Fruit fly (Drosophila melanogaster): Measurements from ENCODE around the gene Cad87A.

Cad87A gene

DNA sequence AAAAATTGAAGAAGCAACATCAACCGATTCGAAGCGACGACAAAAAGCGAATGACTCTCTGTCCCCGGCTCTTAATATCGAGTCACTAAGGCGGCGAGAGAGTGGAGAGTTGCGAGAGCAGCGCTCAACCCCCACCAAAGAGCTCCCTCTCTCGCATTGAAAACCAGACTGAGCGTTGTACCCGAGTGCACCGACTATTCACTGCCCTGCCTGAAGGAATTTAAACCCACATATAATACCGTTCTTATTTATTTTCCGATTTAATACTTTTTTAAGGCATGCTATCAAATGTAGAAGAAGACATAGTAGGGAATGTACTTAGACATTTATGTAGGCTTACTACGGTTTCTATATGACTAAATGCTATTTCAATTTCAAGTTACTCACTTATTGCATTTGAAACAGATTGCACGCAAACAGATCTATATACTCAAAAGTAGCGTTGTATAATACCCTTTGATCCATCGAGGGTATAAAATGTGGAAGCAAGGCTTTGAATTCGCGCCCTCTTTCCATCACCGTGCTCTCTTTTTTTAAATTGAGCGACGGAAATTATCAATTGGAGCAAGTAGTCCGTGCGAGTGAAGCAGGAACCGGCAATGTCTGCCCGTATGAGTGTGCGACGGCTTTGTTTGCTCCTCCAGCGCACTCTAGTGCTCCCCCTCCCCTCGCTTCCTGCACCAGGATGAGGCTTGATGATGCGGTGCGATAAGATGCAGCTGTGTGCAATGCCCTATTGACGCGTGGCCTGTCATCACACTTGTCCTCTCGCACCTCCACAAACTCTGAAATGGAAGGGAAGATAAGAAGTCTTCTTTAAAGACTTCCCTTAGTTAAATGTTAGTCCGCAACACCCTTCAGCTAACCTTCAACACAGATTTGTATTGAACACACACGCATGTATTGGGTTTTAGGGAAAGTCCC, 61.6 kb downstream of the Cad87A start, which contains the start of gene mthl5 (continued):
- TF ChIP-seq CG5953 (GFP tag; IDR thresholded peaks at IDR 0.05) = no peak; the same call in 1 of the 2 replicates
- peak; percentile 27 for TF ChIP-seq Sry-δ (GFP tag; optimal IDR thresholded peaks at IDR 0.05)
- TF ChIP-seq CG31441 (GFP tag; IDR thresholded peaks at IDR 0.05) = peak; percentile 82
- peak; percentile 79 for TF ChIP-seq CG6689 (GFP tag; IDR thresholded peaks at IDR 0.05)
- no peak for TF ChIP-seq CG14050 (GFP tag; IDR thresholded peaks at IDR 0.05)
- peak; percentile 42 for TF ChIP-seq CrebB (tag; optimal IDR thresholded peaks at IDR 0.05)
- no peak for TF ChIP-seq Doc2 (GFP tag; IDR thresholded peaks at IDR 0.05)
- no peak for TF ChIP-seq pb (GFP tag; optimal IDR thresholded peaks at IDR 0.05)
- peak; percentile 71 for TF ChIP-seq CG7786 (GFP tag; optimal IDR thresholded peaks at IDR 0.05)
- peak; percentile 65 for TF ChIP-seq danr (GFP tag; IDR thresholded peaks at IDR 0.05)
- TF ChIP-seq tap (tag; optimal IDR thresholded peaks at IDR 0.05) = peak; percentile 45
- TF ChIP-seq dysf (GFP tag; IDR thresholded peaks at IDR 0.05) = peak; percentile 78
- peak; percentile 81 for TF ChIP-seq Hmr (GFP tag; optimal IDR thresholded peaks at IDR 0.05)
- TF ChIP-seq ase (GFP tag; IDR thresholded peaks at IDR 0.05) = 0 out of 3 replicates have a peak, but pooled peaks have one; percentile 55
- TF ChIP-seq pum (GFP tag; optimal IDR thresholded peaks at IDR 0.05) = peak; percentile 84
- TF ChIP-seq tio (GFP tag; optimal IDR thresholded peaks at IDR 0.05) = peak; percentile 77
- peak; percentile 78 for TF ChIP-seq tgo (GFP tag; IDR thresholded peaks at IDR 0.05)
- peak; percentile 8 for TF ChIP-seq Sry-β (GFP tag; optimal IDR thresholded peaks at IDR 0.05)
- peak; percentile 88 for TF ChIP-seq vvl (GFP tag; IDR thresholded peaks at IDR 0.05)
- peak; percentile 75 for TF ChIP-seq CG15601 (tag; optimal IDR thresholded peaks at IDR 0.05)
- peak; percentile 47 for TF ChIP-seq CG12236 (GFP tag; optimal IDR thresholded peaks at IDR 0.05)
- TF ChIP-seq CG1603 (tag; optimal IDR thresholded peaks at IDR 0.05) = peak; percentile 89
- peak; percentile 68 for TF ChIP-seq E2f1 (GFP tag; IDR thresholded peaks at IDR 0.05)
- peak; percentile 79 for TF ChIP-seq sisA (GFP tag; IDR thresholded peaks at IDR 0.05)
- TF ChIP-seq CG13123 (GFP tag; optimal IDR thresholded peaks at IDR 0.05) = no peak
- TF ChIP-seq CG15073 (GFP tag; optimal IDR thresholded peaks at IDR 0.05) = peak; percentile 35
- TF ChIP-seq CG5180 (GFP tag; optimal IDR thresholded peaks at IDR 0.05) = peak; percentile 53
- 0 out of 2 replicates have a peak, but pooled peaks have one; percentile 17 for TF ChIP-seq CG4360 (GFP tag; IDR thresholded peaks at IDR 0.05)
- peak; percentile 55 for TF ChIP-seq kah (GFP tag; optimal IDR thresholded peaks at IDR 0.05)
- TF ChIP-seq Hand (GFP tag; optimal IDR thresholded peaks at IDR 0.05) = peak; percentile 21
- TF ChIP-seq CG10565 (GFP tag; optimal IDR thresholded peaks at IDR 0.05) = no peak
- no peak for TF ChIP-seq CG2889 (GFP tag; IDR thresholded peaks at IDR 0.05)
- peak; percentile 21 for TF ChIP-seq wek (GFP tag; optimal IDR thresholded peaks at IDR 0.05)
- TF ChIP-seq Atf3 (GFP tag; optimal IDR thresholded peaks at IDR 0.05) = peak; percentile 72
- TF ChIP-seq MTF-1 (GFP tag; optimal IDR thresholded peaks at IDR 0.05; ENCODE audit: borderline replicate concordance) = no peak
- no peak; the same call in 1 of the 2 replicates for TF ChIP-seq bowl (GFP tag; IDR thresholded peaks at IDR 0.05)
- no peak for TF ChIP-seq luna (GFP tag; optimal IDR thresholded peaks at IDR 0.05)
- TF ChIP-seq dati (GFP tag; IDR thresholded peaks at IDR 0.05) = peak; percentile 31; the same call in 1 of the 2 replicates
- peak; percentile 41 for TF ChIP-seq vfl (GFP tag; optimal IDR thresholded peaks at IDR 0.05)
- peak; percentile 57 for TF ChIP-seq Fer3 (tag; optimal IDR thresholded peaks at IDR 0.05)
- peak; percentile 78 for TF ChIP-seq jumu (GFP tag; optimal IDR thresholded peaks at IDR 0.05)
- peak; percentile 71 for TF ChIP-seq dm (GFP tag; optimal IDR thresholded peaks at IDR 0.05)
- peak; percentile 82 for TF ChIP-seq CG11456 (GFP tag; IDR thresholded peaks at IDR 0.05)
- peak; percentile 69 for TF ChIP-seq CHES-1-like (GFP tag; optimal IDR thresholded peaks at IDR 0.05)
- peak; percentile 81 for TF ChIP-seq CG33557 (GFP tag; optimal IDR thresholded peaks at IDR 0.05)
- peak; percentile 10; the same call in 1 of the 2 replicates for TF ChIP-seq crol (GFP tag; IDR thresholded peaks at IDR 0.05)
- TF ChIP-seq CG10431 (GFP tag; optimal IDR thresholded peaks at IDR 0.05) = no peak
- TF ChIP-seq NC2α (GFP tag; optimal IDR thresholded peaks at IDR 0.05) = peak; percentile 73
- peak; percentile 73 for TF ChIP-seq CG9437 (GFP tag; optimal IDR thresholded peaks at IDR 0.05)

Data from whole organism, embryonic.